Worm (Caenorhabditis elegans) whole organism, L2 larva: ENCODE results near the gene C49C3.8.
"Not testable (repeated sequence)": the region's sequence is repeated elsewhere in the genome, so short reads cannot be mapped to it uniquely, and the experiment has no call there.

Experiments
- F13H6.1 ChIP-seq: sonication (generic microtip); optimal IDR thresholded peaks from 2 replicates; lab custom pipeline; 2016; ENCODE audit warnings: missing genetic modification characterization, missing compliant biosample characterization
- Y55F3AM.14 ChIP-seq: fragments of 200-800 bp; sonication (Bioruptor generic); optimal IDR thresholded peaks from 2 replicates; lab custom pipeline; 2018; ENCODE audit warnings: mild to moderate bottlenecking, missing genetic modification characterization, missing compliant biosample characterization
- ZK546.5 ChIP-seq: sonication (generic microtip); optimal IDR thresholded peaks from 2 replicates; lab custom pipeline; 2017; ENCODE audit warnings: missing biosample characterization, missing genetic modification characterization
- alr-1 ChIP-seq: fragments of 150-350 bp; optimal IDR thresholded peaks from 2 replicates; lab custom pipeline; 2014; ENCODE audit warnings: missing biosample characterization, missing genetic modification characterization
- aly-2 ChIP-seq: fragments of 150-350 bp; optimal IDR thresholded peaks from 2 replicates; lab custom pipeline; 2014; ENCODE audit warnings: missing biosample characterization, missing genetic modification characterization
- blmp-1 ChIP-seq: sonication (generic microtip); optimal IDR thresholded peaks from 2 replicates; lab custom pipeline; 2017; ENCODE audit warnings: missing genetic modification characterization, mild to moderate bottlenecking, missing compliant biosample characterization, antibody characterized with exemption, moderate library complexity; ENCODE audit not compliant: insufficient read depth
- ceh-16 ChIP-seq: fragments of 150-350 bp; optimal IDR thresholded peaks from 2 replicates; lab custom pipeline; 2014; ENCODE audit warnings: missing biosample characterization, missing genetic modification characterization
- crh-2 ChIP-seq: sonication (generic microtip); optimal IDR thresholded peaks from 2 replicates; lab custom pipeline; 2017; ENCODE audit warnings: missing biosample characterization, missing genetic modification characterization
- dmd-4 ChIP-seq: sonication (generic microtip); optimal IDR thresholded peaks from 2 replicates; lab custom pipeline; 2017; ENCODE audit warnings: missing biosample characterization, missing genetic modification characterization
- egl-27 ChIP-seq: sonication (generic microtip); optimal IDR thresholded peaks from 3 replicates; lab custom pipeline; 2017; ENCODE audit warnings: missing biosample characterization, missing genetic modification reagents, missing genetic modification characterization
- elt-3 ChIP-seq: sonication (generic microtip); optimal IDR thresholded peaks from 2 replicates; lab custom pipeline; 2017; ENCODE audit warnings: missing biosample characterization, missing genetic modification characterization
- fos-1 ChIP-seq: fragments of 150-350 bp; optimal IDR thresholded peaks from 2 replicates; lab custom pipeline; 2014; ENCODE audit warnings: missing biosample characterization, missing genetic modification characterization
- gmeb-1 ChIP-seq: fragments of 150-350 bp; optimal IDR thresholded peaks from 2 replicates; lab custom pipeline; 2014; ENCODE audit warnings: missing biosample characterization, missing genetic modification characterization
- lin-11 ChIP-seq: fragments of 150-350 bp; sonication (generic microtip); optimal IDR thresholded peaks from 2 replicates; lab custom pipeline; 2014; ENCODE audit warnings: missing biosample characterization, missing genetic modification characterization, inconsistent platforms, mixed read lengths
- mab-5 ChIP-seq: fragments of 150-350 bp; optimal IDR thresholded peaks from 2 replicates; lab custom pipeline; 2014; ENCODE audit warnings: missing biosample characterization, missing genetic modification characterization
- mbf-1 ChIP-seq: sonication (generic microtip); optimal IDR thresholded peaks from 2 replicates; lab custom pipeline; 2017; ENCODE audit warnings: missing biosample characterization, missing genetic modification characterization
- mdl-1 ChIP-seq, 2 experiments: fragments of 150-350 bp in 1 of 2; sonication (generic microtip) in 1 of 2; optimal IDR thresholded peaks; 2 replicates each; lab custom pipeline; 2017; ENCODE audit warnings: missing biosample characterization in 2 of 2, missing genetic modification characterization in 2 of 2
- nhr-10 ChIP-seq: sonication (generic microtip); optimal IDR thresholded peaks from 2 replicates; lab custom pipeline; 2017; ENCODE audit warnings: missing biosample characterization, missing genetic modification characterization
- nhr-11 ChIP-seq: fragments of 150-350 bp; optimal IDR thresholded peaks from 2 replicates; lab custom pipeline; 2014; ENCODE audit warnings: missing biosample characterization, missing genetic modification characterization
- nhr-12 ChIP-seq: fragments of 150-350 bp; optimal IDR thresholded peaks from 2 replicates; lab custom pipeline; 2014; ENCODE audit warnings: missing biosample characterization, missing genetic modification characterization
- nhr-129 ChIP-seq: fragments of 150-350 bp; optimal IDR thresholded peaks from 2 replicates; lab custom pipeline; 2014; ENCODE audit warnings: missing biosample characterization, missing genetic modification characterization
- nhr-21 ChIP-seq: fragments of 150-350 bp; optimal IDR thresholded peaks from 2 replicates; lab custom pipeline; 2014; ENCODE audit warnings: missing biosample characterization, missing genetic modification characterization
- nhr-23 ChIP-seq: fragments of 150-350 bp; optimal IDR thresholded peaks from 2 replicates; lab custom pipeline; 2014; ENCODE audit warnings: missing biosample characterization, missing genetic modification reagents, missing genetic modification characterization
- nhr-237 ChIP-seq: fragments of 150-350 bp; optimal IDR thresholded peaks from 2 replicates; lab custom pipeline; 2014; ENCODE audit warnings: missing biosample characterization, missing genetic modification characterization
- nhr-25 ChIP-seq: fragments of 150-350 bp; sonication (generic microtip); optimal IDR thresholded peaks from 3 replicates; lab custom pipeline; 2014; ENCODE audit warnings: missing biosample characterization, missing genetic modification characterization
- nhr-77 ChIP-seq: fragments of 150-350 bp; optimal IDR thresholded peaks from 2 replicates; lab custom pipeline; 2014; ENCODE audit warnings: missing biosample characterization, missing genetic modification characterization
- peb-1 ChIP-seq: fragments of 150-350 bp; optimal IDR thresholded peaks from 2 replicates; lab custom pipeline; 2014; ENCODE audit warnings: missing biosample characterization, missing genetic modification characterization
- sem-4 ChIP-seq: fragments of 150-350 bp; optimal IDR thresholded peaks from 2 replicates; lab custom pipeline; 2014; ENCODE audit warnings: missing biosample characterization, missing genetic modification reagents, missing genetic modification characterization
- skn-1 ChIP-seq: sonication (generic microtip); optimal IDR thresholded peaks from 2 replicates; lab custom pipeline; 2017; ENCODE audit warnings: missing biosample characterization, missing genetic modification characterization
- sma-3 ChIP-seq: sonication (generic microtip); optimal IDR thresholded peaks from 2 replicates; lab custom pipeline; 2016; ENCODE audit warnings: missing genetic modification reagents, missing genetic modification characterization, missing compliant biosample characterization
- snpc-4 ChIP-seq: fragments of 150-350 bp; optimal IDR thresholded peaks from 2 replicates; lab custom pipeline; 2014; ENCODE audit warnings: missing biosample characterization, missing genetic modification characterization
- unc-39 ChIP-seq: fragments of 150-350 bp; optimal IDR thresholded peaks from 2 replicates; lab custom pipeline; 2014; ENCODE audit warnings: missing biosample characterization, missing genetic modification characterization
- unc-55 ChIP-seq: fragments of 150-350 bp; sonication (generic microtip); optimal IDR thresholded peaks from 3 replicates; lab custom pipeline; 2014; ENCODE audit warnings: missing biosample characterization, missing genetic modification reagents, missing genetic modification characterization
- unc-62 ChIP-seq: fragments of 150-350 bp; optimal IDR thresholded peaks from 2 replicates; lab custom pipeline; 2014; ENCODE audit warnings: missing biosample characterization, missing genetic modification reagents, missing genetic modification characterization
- zag-1 ChIP-seq: fragments of 150-350 bp; optimal IDR thresholded peaks from 2 replicates; lab custom pipeline; 2014; ENCODE audit warnings: missing biosample characterization, missing genetic modification characterization
- ztf-1 ChIP-seq: fragments of 200-800 bp; sonication (Bioruptor generic); conservative IDR thresholded peaks from 2 replicates; pipeline ENCODE4 v1.3.6; 2022; ENCODE audit warnings: missing genetic modification characterization, missing compliant biosample characterization
- ztf-11 ChIP-seq: sonication (generic microtip); optimal IDR thresholded peaks from 2 replicates; lab custom pipeline; 2017; ENCODE audit warnings: missing biosample characterization, missing genetic modification characterization

C49C3.8 gene

ce11 chrIV:17307223-17307622 is 27.8 kb upstream of the C49C3.8 start, which contains the start of gene T28F3.8:
T28F3.8 (minus strand) TSS chrIV:17307323.
- TF ChIP-seq aly-2; crh-2 (tag; lab: Kevin White, UChicago); nhr-129: not testable (repeated sequence)

ce11 chrIV:17308211-17308610 is 26.8 kb upstream of the C49C3.8 start, which contains the start of gene T28F3.9:
T28F3.9 (plus strand) TSS chrIV:17308511.
- TF ChIP-seq mbf-1 (tag; lab: Kevin White, UChicago) (no peak), mdl-1 (tag; optimal IDR thresholded peaks at IDR 0.05; lab: Kevin White, UChicago) (no peak), nhr-21 (no peak), snpc-4 (no peak), nhr-11 (tag; lab: Kevin White, UChicago) (no peak), crh-2 (tag; lab: Kevin White, UChicago) (no peak), ztf-11 (tag; lab: Kevin White, UChicago) (no peak), nhr-10 (tag; lab: Kevin White, UChicago) (no peak), nhr-12 (tag; lab: Kevin White, UChicago) (no peak), ceh-16 (tag; lab: Kevin White, UChicago) (no peak), fos-1 (no peak), zag-1 (tag; lab: Kevin White, UChicago) (no peak), unc-55 (GFP tag; lab: Kevin White, UChicago) (no peak)

- no peak for TF ChIP-seq fos-1
- TF ChIP-seq nhr-237 (tag; lab: Kevin White, UChicago), result no peak
- TF ChIP-seq ZK546.5 (tag; lab: Kevin White, UChicago), result no peak
- TF ChIP-seq nhr-23 (tag; lab: Kevin White, UChicago), result no peak
- no peak for TF ChIP-seq dmd-4
- no peak for TF ChIP-seq egl-27
- no peak for TF ChIP-seq aly-2
- no peak for TF ChIP-seq Y55F3AM.14 (GFP tag; lab: Kevin White, UChicago)
- TF ChIP-seq mdl-1 (tag; optimal IDR thresholded peaks at IDR 0.05; lab: Kevin White, UChicago), result no peak
- no peak for TF ChIP-seq lin-11 (tag; lab: Kevin White, UChicago)
- no peak for TF ChIP-seq nhr-21
- no peak for TF ChIP-seq mab-5 (tag; lab: Kevin White, UChicago)
- no peak for TF ChIP-seq mbf-1 (tag; lab: Kevin White, UChicago)
- no peak for TF ChIP-seq elt-3 (tag; lab: Kevin White, UChicago)
- no peak for TF ChIP-seq sma-3 (GFP tag; lab: Kevin White, UChicago)
- TF ChIP-seq ztf-1 (GFP tag; lab: Robert Waterston, UW), result no peak
- TF ChIP-seq peb-1 (tag; lab: Kevin White, UChicago), result no peak
- no peak for TF ChIP-seq nhr-10 (tag; lab: Kevin White, UChicago)
Observed at ce11 chrIV:17311842-17312241, 23.2 kb upstream of the C49C3.8 start, which contains the start of gene snf-9. snf-9 (plus strand) TSS chrIV:17312142.

ce11 chrIV:17316398-17316797 is 18.6 kb upstream of the C49C3.8 start, which contains the start of gene C49C3.20:
C49C3.20 (minus strand) TSS chrIV:17316498.
- TF ChIP-seq F13H6.1 (tag; lab: Kevin White, UChicago) (no peak), Y55F3AM.14 (GFP tag; lab: Kevin White, UChicago) (no peak), dmd-4 (no peak), nhr-77 (tag; lab: Kevin White, UChicago) (no peak), unc-39 (no peak), sem-4 (tag; lab: Kevin White, UChicago) (no peak), fos-1 (no peak), nhr-25 (tag; lab: Kevin White, UChicago) (no peak), skn-1 (tag; lab: Kevin White, UChicago) (no peak), blmp-1 (tag; lab: Kevin White, UChicago) (no peak), egl-27 (no peak), gmeb-1 (tag; lab: Kevin White, UChicago) (no peak), alr-1 (no peak), unc-62 (no peak)

ce11 chrIV:17320445-17320844 is 14.6 kb upstream of the C49C3.8 start, which contains the start of gene C49C3.4:
C49C3.4 (plus strand) TSS chrIV:17320795.
- peak; percentile 76 for TF ChIP-seq fos-1
- no peak for TF ChIP-seq ceh-16 (tag; lab: Kevin White, UChicago)
